Fruit fly (Drosophila melanogaster) whole organism, embryonic: Measurements from ENCODE around the gene Rchy1.

Source experiments
- CG13296 ChIP-seq: fragments of 200-800 bp; sonication (Bioruptor generic); optimal IDR thresholded peaks from 3 replicates; lab custom pipeline; 2018; ENCODE audit warnings: missing biosample characterization, mild to moderate bottlenecking, missing genetic modification characterization
- CG2120 ChIP-seq: fragments of 200-800 bp; sonication (Bioruptor generic); optimal IDR thresholded peaks from 3 replicates; lab custom pipeline; 2016; ENCODE audit warnings: missing biosample characterization, missing genetic modification characterization
- CG3281 ChIP-seq: fragments of 200-800 bp; sonication (Bioruptor generic); optimal IDR thresholded peaks from 3 replicates; lab custom pipeline; 2017; ENCODE audit warnings: missing biosample characterization, mild to moderate bottlenecking, missing genetic modification characterization

DNA sequence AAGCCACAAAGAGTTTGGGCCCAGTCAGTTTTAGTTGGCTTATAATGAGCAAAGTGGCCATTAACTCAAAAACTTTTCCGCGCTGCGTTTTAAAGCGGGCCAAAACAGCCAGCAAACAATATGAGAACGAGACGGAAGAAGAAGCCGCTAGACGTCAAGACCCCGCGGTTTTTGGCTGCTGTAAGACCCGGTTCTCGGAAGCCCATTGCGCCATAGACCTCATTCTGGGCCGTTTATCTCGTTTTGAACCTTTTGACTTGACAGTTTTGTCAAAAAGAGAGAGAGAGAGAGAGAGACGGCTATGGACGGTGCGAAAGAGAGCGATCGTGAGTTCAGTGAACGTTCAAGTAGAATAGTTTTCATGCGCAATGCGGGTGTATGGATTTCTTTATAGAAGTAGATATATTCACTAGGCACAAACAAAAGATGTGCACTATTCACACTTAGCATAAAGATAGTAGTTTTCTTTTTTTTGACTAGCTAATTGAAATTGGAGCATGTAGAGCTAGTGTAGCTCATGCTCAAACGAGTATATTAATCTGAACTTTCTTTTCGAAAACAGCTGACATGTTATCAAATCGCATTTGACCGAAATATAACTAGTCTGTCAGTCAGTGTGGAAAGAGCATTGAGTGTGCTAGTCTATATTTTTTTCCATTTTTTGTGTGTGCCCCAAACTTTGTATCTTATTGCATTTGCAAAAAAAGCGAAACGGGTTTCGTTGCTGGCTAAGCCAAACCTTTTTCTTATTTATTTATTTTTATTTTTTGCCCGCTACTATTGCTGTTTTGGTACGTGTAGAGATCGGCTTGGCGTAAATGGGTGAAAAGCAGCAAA is 37.6 kb upstream of the Rchy1 start:
- TF ChIP-seq CG3281 (GFP tag; lab: Kevin White, UChicago) (no peak), CG2120 (no peak), CG13296 (GFP tag; lab: Kevin White, UChicago) (no peak)
